Worm (Caenorhabditis elegans) whole organism, L4/young adult: ENCODE results near the gene pgm-3.

Source experiments
- W03F9.2 ChIP-seq: fragments of 150-350 bp; optimal IDR thresholded peaks from 2 replicates; lab custom pipeline; 2014; ENCODE audit warnings: missing biosample characterization, missing genetic modification characterization
- dao-5 ChIP-seq: sonication (generic microtip); optimal IDR thresholded peaks from 2 replicates; lab custom pipeline; 2016; ENCODE audit warnings: missing genotype, missing genetic modification characterization, moderate library complexity, missing compliant biosample characterization
- him-1 ChIP-seq: sonication (generic microtip); optimal IDR thresholded peaks from 2 replicates; lab custom pipeline; 2016; ENCODE audit warnings: missing genotype, missing genetic modification reagents, missing genetic modification characterization, missing compliant biosample characterization

DNA sequence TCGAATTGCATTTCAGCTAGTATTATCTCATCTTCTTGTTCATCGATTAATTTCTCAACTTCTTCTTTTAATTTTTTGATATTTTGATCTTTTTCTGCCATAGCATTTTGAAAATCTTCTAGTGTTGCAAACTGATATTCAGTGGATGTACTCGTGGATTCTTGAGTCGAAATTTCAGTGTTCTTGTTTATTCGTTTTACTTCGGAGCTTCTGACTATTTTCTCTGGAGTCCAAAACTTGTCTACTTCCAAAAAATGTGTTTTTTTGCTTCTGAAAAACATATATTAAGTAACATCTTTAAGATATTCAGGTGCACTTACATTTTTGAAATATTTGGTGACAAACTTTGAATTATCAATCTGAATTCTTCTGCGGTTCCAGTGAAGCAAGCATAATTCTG is 44.0 kb downstream of the pgm-3 start, which contains the start of gene F20C5.5:
- TF ChIP-seq W03F9.2 (tag; lab: Kevin White, UChicago) (no peak), dao-5 (tag; lab: Kevin White, UChicago) (no peak), him-1 (tag; lab: Kevin White, UChicago) (no peak)
